Worm (Caenorhabditis elegans): ENCODE measurements around the gene W02D7.5.

DNA sequence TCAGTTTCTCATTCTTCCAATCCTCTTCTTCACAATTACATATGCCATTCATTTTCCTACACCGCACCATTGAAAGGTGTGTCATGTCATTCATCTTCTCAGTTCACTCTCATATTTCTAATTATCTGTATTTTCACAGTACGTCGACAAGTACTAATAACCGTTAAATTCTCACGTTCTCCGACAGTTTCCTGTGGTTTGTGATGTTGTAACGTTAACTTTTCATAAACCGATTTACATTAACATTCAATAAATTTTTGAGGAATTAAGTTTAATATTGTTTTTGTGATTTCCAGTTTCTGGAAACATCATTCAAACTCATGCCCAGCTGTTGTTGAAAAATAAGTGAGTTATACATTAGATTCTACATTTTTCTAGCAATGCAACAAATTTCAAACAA is 35.3 kb upstream of the W02D7.5 start, which contains the start of gene tmd-2:
- TF ChIP-seq ces-1 (GFP tag; optimal IDR thresholded peaks at IDR 0.05) (no peak), mep-1 (tag; optimal IDR thresholded peaks at IDR 0.05) (no peak), unc-39 (tag; optimal IDR thresholded peaks at IDR 0.05) (no peak), mls-2 (tag; optimal IDR thresholded peaks at IDR 0.05) (no peak), ztf-11 (tag; optimal IDR thresholded peaks at IDR 0.05) (no peak), blmp-1 (tag; optimal IDR thresholded peaks at IDR 0.05) (no peak), lin-13 (tag; optimal IDR thresholded peaks at IDR 0.05) (no peak)
